Fruit fly (Drosophila melanogaster): Measurements from ENCODE around the gene Ziz.

The Ziz gene

DNA sequence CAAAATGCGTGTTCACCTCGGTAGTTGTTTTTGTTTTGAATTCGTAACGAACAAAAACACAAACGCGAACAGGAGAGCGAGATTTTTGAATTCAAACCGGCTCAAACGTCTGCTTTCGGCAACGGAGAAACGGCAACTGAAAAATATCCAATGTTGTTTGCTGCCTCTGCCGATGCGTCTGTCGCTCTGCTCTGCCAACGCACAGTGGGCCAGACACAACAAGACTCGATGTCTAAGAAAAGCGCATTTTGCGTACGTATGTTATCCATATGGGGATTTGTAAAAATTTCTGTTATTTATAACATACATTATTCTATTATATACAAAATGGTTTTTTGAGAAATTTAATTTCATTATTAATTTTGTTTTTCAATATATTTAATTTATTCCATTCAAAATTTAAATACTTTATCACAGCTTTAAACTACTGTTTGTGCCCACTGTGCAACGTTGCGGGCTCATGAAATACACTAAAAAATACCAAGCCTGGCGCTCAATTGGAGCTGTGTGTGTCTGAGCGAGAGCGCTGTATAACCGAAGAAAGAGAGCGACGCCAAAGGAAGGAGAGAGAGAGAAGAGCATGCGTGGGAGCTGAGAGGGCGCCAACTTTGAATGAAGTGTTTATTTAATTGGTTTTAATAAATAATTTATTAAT, 34.5 kb upstream of the Ziz start (continued):
- TF ChIP-seq CG11085 (GFP tag; IDR thresholded peaks at IDR 0.05) (peak; percentile 93), chn (GFP tag; optimal IDR thresholded peaks at IDR 0.05) (peak; percentile 90), sna (GFP tag; IDR thresholded peaks at IDR 0.05; ENCODE audit: partially characterized antibody) (0 out of 2 replicates have a peak, but pooled peaks have one; percentile 38), vfl (GFP tag; optimal IDR thresholded peaks at IDR 0.05) (peak; percentile 93), pzg (GFP tag; optimal IDR thresholded peaks at IDR 0.05) (peak; percentile 30), CG42726 (GFP tag; IDR thresholded peaks at IDR 0.05; ENCODE audit: partially characterized antibody) (peak; percentile 72), tll (GFP tag; optimal IDR thresholded peaks at IDR 0.05) (peak; percentile 8 to 78), gro (GFP tag; optimal IDR thresholded peaks at IDR 0.05) (peak; percentile 75), CG12744 (GFP tag; optimal IDR thresholded peaks at IDR 0.05) (peak; percentile 70), Hr39 (optimal IDR thresholded peaks at IDR 0.05) (no peak), CG2116 (GFP tag; optimal IDR thresholded peaks at IDR 0.05) (peak; percentile 89), CG10979 (tag; optimal IDR thresholded peaks at IDR 0.05) (peak; percentile 99), cas (GFP tag; IDR thresholded peaks at IDR 0.05) (peak; percentile 91), CG9727 (GFP tag; optimal IDR thresholded peaks at IDR 0.05) (peak; percentile 99), schlank (tag; optimal IDR thresholded peaks at IDR 0.05) (peak; percentile 90), HLH3B (GFP tag; IDR thresholded peaks at IDR 0.05) (peak; percentile 98), Dp (GFP tag; optimal IDR thresholded peaks at IDR 0.05) (peak; percentile 79), ase (GFP tag; IDR thresholded peaks at IDR 0.05) (peak; percentile 95), Meics (GFP tag; optimal IDR thresholded peaks at IDR 0.05) (peak; percentile 99), Jarid2 (GFP tag; optimal IDR thresholded peaks at IDR 0.05) (peak; percentile 96), run (tag; optimal IDR thresholded peaks at IDR 0.05) (peak; percentile 97), lmd (GFP tag; IDR thresholded peaks at IDR 0.05) (peak; percentile 98), CkIIα-i1 (GFP tag; IDR thresholded peaks at IDR 0.05) (peak; percentile 74), Ets97D (GFP tag; optimal IDR thresholded peaks at IDR 0.05) (peak; percentile 68), Trl (optimal IDR thresholded peaks at IDR 0.05) (peak; percentile 78 to 79), Trl (GFP tag; optimal IDR thresholded peaks at IDR 0.05) (peak; percentile 75), Taf1 (GFP tag; IDR thresholded peaks at IDR 0.05) (peak; percentile 92), chif (GFP tag; optimal IDR thresholded peaks at IDR 0.05) (peak; percentile 78 to 83), pho (GFP tag; optimal IDR thresholded peaks at IDR 0.05) (peak; percentile 81), BEAF-32 (GFP tag; optimal IDR thresholded peaks at IDR 0.05) (peak; percentile 29), CG3995 (GFP tag; optimal IDR thresholded peaks at IDR 0.05) (peak; percentile 78), gsb-n (tag; optimal IDR thresholded peaks at IDR 0.05) (peak; percentile 99), otp (GFP tag; IDR thresholded peaks at IDR 0.05) (peak; percentile 93), vnd (GFP tag; IDR thresholded peaks at IDR 0.05; ENCODE audit: partially characterized antibody) (0 out of 3 replicates have a peak, but pooled peaks have one; percentile 27), CG2889 (GFP tag; IDR thresholded peaks at IDR 0.05) (peak; percentile 93), esg (GFP tag; conservative IDR thresholded peaks at IDR 0.05) (peak; percentile 96), D19A (tag; optimal IDR thresholded peaks at IDR 0.05) (peak; percentile 97), CG16779 (GFP tag; IDR thresholded peaks at IDR 0.05) (peak; percentile 89), grn (GFP tag; optimal IDR thresholded peaks at IDR 0.05) (peak; percentile 57), B-H1 (GFP tag; IDR thresholded peaks at IDR 0.05) (peak; percentile 95), CG12769 (tag; optimal IDR thresholded peaks at IDR 0.05) (peak; percentile 82), CG16813 (GFP tag; IDR thresholded peaks at IDR 0.05; ENCODE audit: partially characterized antibody) (peak; percentile 57; the same call in 2 of the 3 replicates), gce (GFP tag; IDR thresholded peaks at IDR 0.05) (peak; percentile 92), tgo (GFP tag; IDR thresholded peaks at IDR 0.05) (peak; percentile 98), lilli (GFP tag; optimal IDR thresholded peaks at IDR 0.05) (peak; percentile 96), mld (GFP tag; IDR thresholded peaks at IDR 0.05; ENCODE audit: partially characterized antibody) (peak; percentile 63; the same call in 1 of the 3 replicates), sqz (GFP tag; optimal IDR thresholded peaks at IDR 0.05) (peak; percentile 99), CG14441 (GFP tag; IDR thresholded peaks at IDR 0.05) (peak; percentile 95), danr (GFP tag; IDR thresholded peaks at IDR 0.05) (peak; percentile 96), trem (tag; optimal IDR thresholded peaks at IDR 0.05) (peak; percentile 97)

All from whole organism, embryonic.